Fruit fly (Drosophila melanogaster): ENCODE measurements around the gene lush.
A peak's percentile ranks its signal among the peaks of the same experiment; 100 is the strongest.

lush gene

DNA sequence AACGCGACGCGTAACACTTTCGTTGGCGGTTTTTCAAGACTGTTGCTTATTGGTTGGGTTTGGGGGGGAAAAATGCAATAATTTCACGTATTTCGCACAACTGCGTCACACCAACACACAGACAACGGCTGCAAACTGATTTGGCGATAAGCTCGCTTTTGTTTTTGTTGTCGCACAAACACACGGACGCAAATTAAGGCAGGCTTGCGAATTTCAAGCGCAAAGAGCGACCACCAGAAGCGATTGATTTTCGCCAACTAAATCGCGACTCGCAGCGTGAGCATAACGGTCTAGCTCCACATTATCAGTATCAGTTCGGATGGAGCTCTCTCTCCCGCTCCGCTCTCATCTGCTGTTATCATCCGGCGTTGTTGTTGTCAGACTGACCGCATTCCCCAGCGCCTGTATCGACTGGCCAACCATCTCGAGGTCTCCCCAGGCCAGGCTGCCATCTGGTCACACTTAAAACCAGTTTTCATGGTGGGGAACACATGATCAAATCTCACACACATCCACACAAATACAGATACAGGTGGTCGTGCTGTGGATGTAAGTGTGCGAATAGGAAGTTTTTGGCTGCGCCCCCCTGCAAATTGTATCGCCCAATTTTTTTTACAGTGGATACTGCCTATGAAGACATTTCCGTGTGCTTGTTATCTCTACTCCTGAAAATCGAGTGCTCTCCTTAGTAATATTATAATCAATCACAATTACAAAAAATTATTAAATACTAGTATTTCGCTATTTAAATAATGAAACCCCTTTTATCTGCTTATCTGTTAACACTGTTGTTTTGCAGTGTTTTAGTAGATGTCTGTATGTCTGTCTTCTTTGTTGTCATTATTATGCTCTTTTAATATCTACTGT lies 27.1 kb upstream of the lush start (continued):
- TF ChIP-seq CG34376 (GFP tag; optimal IDR thresholded peaks at IDR 0.05): peak; percentile 82
- peak; percentile 49 for TF ChIP-seq nom (GFP tag; optimal IDR thresholded peaks at IDR 0.05)
- peak; percentile 56; the same call in 1 of the 2 replicates for TF ChIP-seq CG7372 (GFP tag; IDR thresholded peaks at IDR 0.05)
- TF ChIP-seq GATAe (GFP tag; conservative IDR thresholded peaks at IDR 0.05): peak; percentile 41
- TF ChIP-seq bowl (GFP tag; IDR thresholded peaks at IDR 0.05): no peak
- TF ChIP-seq Rfx (GFP tag; IDR thresholded peaks at IDR 0.05): peak; percentile 87
- TF ChIP-seq dati (GFP tag; IDR thresholded peaks at IDR 0.05): no peak
- no peak for TF ChIP-seq maf-S (GFP tag; optimal IDR thresholded peaks at IDR 0.05)
- TF ChIP-seq fu2 (GFP tag; optimal IDR thresholded peaks at IDR 0.05): peak; percentile 14
- TF ChIP-seq crp (GFP tag; optimal IDR thresholded peaks at IDR 0.05): peak in 1 of 2 experiments; percentile 33
- peak; percentile 44 for TF ChIP-seq CG12219 (GFP tag; optimal IDR thresholded peaks at IDR 0.05)
- TF ChIP-seq CG12299 (tag; optimal IDR thresholded peaks at IDR 0.05): peak; percentile 26
- TF ChIP-seq seq (GFP tag; IDR thresholded peaks at IDR 0.05): 0 out of 2 replicates have a peak, but pooled peaks have one; percentile 54
- peak; percentile 56; the same call in 1 of the 3 replicates for TF ChIP-seq Mrtf (GFP tag; IDR thresholded peaks at IDR 0.05)
- peak; percentile 59 for TF ChIP-seq mirr (GFP tag; optimal IDR thresholded peaks at IDR 0.05)
- TF ChIP-seq CG4360 (GFP tag; IDR thresholded peaks at IDR 0.05): peak; percentile 96
- TF ChIP-seq CG6813 (GFP tag; optimal IDR thresholded peaks at IDR 0.05): peak; percentile 39
- peak; percentile 38; the same call in 1 of the 2 replicates for TF ChIP-seq Poxn (GFP tag; IDR thresholded peaks at IDR 0.05)
- TF ChIP-seq CG15514 (GFP tag; optimal IDR thresholded peaks at IDR 0.05): peak; percentile 64
- no peak for TF ChIP-seq CG8765 (GFP tag; IDR thresholded peaks at IDR 0.05)
- no peak for TF ChIP-seq wek (GFP tag; optimal IDR thresholded peaks at IDR 0.05)
- TF ChIP-seq Jarid2 (GFP tag; optimal IDR thresholded peaks at IDR 0.05): no peak
- TF ChIP-seq Hr3 (GFP tag; optimal IDR thresholded peaks at IDR 0.05): peak; percentile 56
- no peak for TF ChIP-seq da (GFP tag; optimal IDR thresholded peaks at IDR 0.05)
- TF ChIP-seq CG10654 (GFP tag; optimal IDR thresholded peaks at IDR 0.05): peak; percentile 41
- 0 out of 2 replicates have a peak, but pooled peaks have one; percentile 25 for TF ChIP-seq Bgb (GFP tag; IDR thresholded peaks at IDR 0.05; ENCODE audit: partially characterized antibody)
- no peak for TF ChIP-seq h (optimal IDR thresholded peaks at IDR 0.05)
- peak; percentile 22 for TF ChIP-seq CrebB (tag; optimal IDR thresholded peaks at IDR 0.05)
- TF ChIP-seq eve (GFP tag; optimal IDR thresholded peaks at IDR 0.05): peak in 1 of 2 experiments; percentile 66
- peak; percentile 34 for TF ChIP-seq CG13624 (GFP tag; optimal IDR thresholded peaks at IDR 0.05)
- TF ChIP-seq CG17385 (GFP tag; optimal IDR thresholded peaks at IDR 0.05): peak; percentile 43
- peak; percentile 50 for TF ChIP-seq CG7786 (GFP tag; optimal IDR thresholded peaks at IDR 0.05)
- TF ChIP-seq CG18599 (GFP tag; optimal IDR thresholded peaks at IDR 0.05): peak; percentile 81
- no peak for TF ChIP-seq CG43689 (GFP tag; IDR thresholded peaks at IDR 0.05)
- TF ChIP-seq CG14667 (GFP tag; IDR thresholded peaks at IDR 0.05): peak; percentile 57
- no peak for TF ChIP-seq BEAF-32 (GFP tag; optimal IDR thresholded peaks at IDR 0.05)
- peak; percentile 54 for TF ChIP-seq CG14050 (GFP tag; IDR thresholded peaks at IDR 0.05)
- TF ChIP-seq CG8924 (tag; optimal IDR thresholded peaks at IDR 0.05): peak; percentile 67
- peak; percentile 36 to 59 for TF ChIP-seq Hr51 (GFP tag; optimal IDR thresholded peaks at IDR 0.05)
- peak; percentile 51 for TF ChIP-seq CG2712 (tag; optimal IDR thresholded peaks at IDR 0.05)
- TF ChIP-seq CG15011 (GFP tag; optimal IDR thresholded peaks at IDR 0.05): peak; percentile 64
- TF ChIP-seq odd (GFP tag; optimal IDR thresholded peaks at IDR 0.05): peak; percentile 56
- no peak for TF ChIP-seq Asciz (GFP tag; optimal IDR thresholded peaks at IDR 0.05)
- peak; percentile 73 for TF ChIP-seq CG3847 (GFP tag; IDR thresholded peaks at IDR 0.05)
- peak; percentile 45 for TF ChIP-seq ftz-f1 (GFP tag; optimal IDR thresholded peaks at IDR 0.05)
- no peak for TF ChIP-seq Lhr (GFP tag; optimal IDR thresholded peaks at IDR 0.05)
- peak; percentile 25 for TF ChIP-seq CG12744 (GFP tag; optimal IDR thresholded peaks at IDR 0.05)
- peak; percentile 35 for TF ChIP-seq CG7928 (GFP tag; optimal IDR thresholded peaks at IDR 0.05)
